Comparison of ENCODE assay signal across 4 worm cellular contexts in the genomic region with DNA sequence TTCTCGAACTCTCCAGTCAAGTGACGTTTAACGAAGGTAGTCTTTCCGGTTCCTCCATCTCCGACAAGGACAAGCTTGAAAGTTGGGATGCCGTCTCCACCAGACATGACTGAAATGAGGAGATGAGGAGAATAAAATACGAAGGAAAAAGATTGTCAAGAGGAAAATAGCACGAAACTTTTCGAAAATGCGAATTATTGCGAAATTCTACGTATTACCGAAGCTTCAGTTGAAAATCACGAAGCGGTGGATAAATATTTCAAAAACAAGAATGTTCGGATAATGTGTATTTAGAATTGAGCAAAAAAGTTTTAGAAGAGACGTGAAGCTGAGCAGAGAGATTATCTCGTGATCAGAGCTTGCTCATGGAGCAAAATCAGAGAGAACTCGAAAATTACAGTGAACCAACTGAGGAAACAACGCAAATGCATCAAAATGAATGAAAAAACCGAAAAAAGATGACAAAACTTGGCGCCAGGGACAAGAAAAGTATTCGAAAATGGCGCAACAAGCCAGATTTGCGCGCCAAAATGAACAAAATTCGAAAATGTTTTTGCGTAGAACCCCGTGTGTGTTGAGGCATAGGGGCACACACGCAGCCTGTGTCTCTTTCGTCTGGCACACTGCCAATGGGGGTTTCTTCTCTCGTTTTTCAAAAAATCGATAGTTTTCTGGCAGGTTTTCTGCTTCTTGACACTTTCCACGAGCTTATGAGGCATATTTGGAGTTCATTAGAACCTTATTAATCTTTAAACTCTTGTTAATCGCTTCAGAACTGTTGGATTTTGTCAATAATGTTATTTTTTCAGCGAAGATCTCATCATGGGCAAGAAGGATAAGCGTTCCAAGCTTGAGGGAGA.
TF ChIP-seq lines count a peak whose summit lies in the region.

Gene ran-1, minus strand, starts transcription at position 109 of the 860 bp plus-strand sequence.
Gene dkc-1, plus strand, starts transcription at position 810 of the 860 bp plus-strand sequence.

TF ChIP-seq in whole organism, L2 larva, 48 proteins besides CTCF, POLR2A, EP300 and RAD21 (continues in another document):
- no peak for TF ChIP-seq skn-1 (tag; optimal IDR thresholded peaks at IDR 0.05; lab: Kevin White, UChicago)
- TF ChIP-seq F13H6.1 (tag; optimal IDR thresholded peaks at IDR 0.05; lab: Kevin White, UChicago) = peak; percentile 43
- no peak for TF ChIP-seq Y55F3AM.14 (GFP tag; optimal IDR thresholded peaks at IDR 0.05; lab: Kevin White, UChicago)
- peak in 1 of 2 experiments; percentile 20 for TF ChIP-seq mdl-1 (tag; optimal IDR thresholded peaks at IDR 0.05; lab: Kevin White, UChicago)
- TF ChIP-seq lsy-2 (tag; optimal IDR thresholded peaks at IDR 0.05; lab: Kevin White, UChicago) = peak; percentile 50 to 86
- TF ChIP-seq lin-11 (tag; optimal IDR thresholded peaks at IDR 0.05; lab: Kevin White, UChicago) = peak; percentile 44
- TF ChIP-seq R02D3.7 (tag; optimal IDR thresholded peaks at IDR 0.05; lab: Kevin White, UChicago) = no peak
- peak; percentile 10 for TF ChIP-seq sma-3 (GFP tag; optimal IDR thresholded peaks at IDR 0.05; lab: Kevin White, UChicago)
- TF ChIP-seq fos-1 (tag; optimal IDR thresholded peaks at IDR 0.05; lab: Kevin White, UChicago) = peak; percentile 58
- peak; percentile 48 for TF ChIP-seq nhr-21 (tag; optimal IDR thresholded peaks at IDR 0.05; lab: Kevin White, UChicago)
- peak; percentile 75 for TF ChIP-seq lin-13 (GFP tag; optimal IDR thresholded peaks at IDR 0.05; lab: Kevin White, UChicago)
- peak; percentile 5 for TF ChIP-seq ceh-16 (tag; optimal IDR thresholded peaks at IDR 0.05; lab: Kevin White, UChicago)
- peak; percentile 90 for TF ChIP-seq C34F6.9 (tag; optimal IDR thresholded peaks at IDR 0.05; lab: Kevin White, UChicago)
- TF ChIP-seq gmeb-1 (tag; optimal IDR thresholded peaks at IDR 0.05; lab: Kevin White, UChicago) = peak; percentile 67
- TF ChIP-seq nhr-25 (tag; optimal IDR thresholded peaks at IDR 0.05; lab: Kevin White, UChicago) = peak; percentile 77
- no peak for TF ChIP-seq ZK546.5 (tag; optimal IDR thresholded peaks at IDR 0.05; lab: Kevin White, UChicago)
- peak; percentile 7 for TF ChIP-seq mab-5 (tag; optimal IDR thresholded peaks at IDR 0.05; lab: Kevin White, UChicago)
- no peak for TF ChIP-seq mbf-1 (tag; optimal IDR thresholded peaks at IDR 0.05; lab: Kevin White, UChicago)
- peak; percentile 29 for TF ChIP-seq sem-4 (tag; optimal IDR thresholded peaks at IDR 0.05; lab: Kevin White, UChicago)
- TF ChIP-seq snpc-4 (tag; optimal IDR thresholded peaks at IDR 0.05; lab: Kevin White, UChicago) = no peak

TF ChIP-seq in whole organism, L4 larva, 104 proteins besides CTCF, POLR2A, EP300 and RAD21 (continues in another document):
- no peak for TF ChIP-seq ztf-11 (tag; optimal IDR thresholded peaks at IDR 0.05; lab: Kevin White, UChicago)
- TF ChIP-seq lin-38 (GFP tag; IDR thresholded peaks at IDR 0.05; lab: Robert Waterston, UW) = peak; percentile 86
- TF ChIP-seq dmd-8 (GFP tag; IDR thresholded peaks at IDR 0.05; lab: Robert Waterston, UW) = no peak
- TF ChIP-seq R02D3.7 (tag; optimal IDR thresholded peaks at IDR 0.05; lab: Kevin White, UChicago) = no peak
- peak; percentile 68 for TF ChIP-seq nhr-11 (tag; optimal IDR thresholded peaks at IDR 0.05; lab: Kevin White, UChicago)
- TF ChIP-seq sdz-12 (GFP tag; optimal IDR thresholded peaks at IDR 0.05; lab: Kevin White, UChicago) = no peak
- TF ChIP-seq lin-29 (GFP tag; IDR thresholded peaks at IDR 0.05; lab: Robert Waterston, UW) = no peak
- TF ChIP-seq nhr-10 (tag; optimal IDR thresholded peaks at IDR 0.05; lab: Kevin White, UChicago) = no peak
- no peak for TF ChIP-seq egl-43 (GFP tag; IDR thresholded peaks at IDR 0.05; lab: Robert Waterston, UW)
- no peak for TF ChIP-seq jun-1 (tag; optimal IDR thresholded peaks at IDR 0.05; lab: Kevin White, UChicago)
- peak; percentile 12 for TF ChIP-seq nhr-102 (tag; optimal IDR thresholded peaks at IDR 0.05; lab: Kevin White, UChicago)
- TF ChIP-seq dmd-6 (GFP tag; IDR thresholded peaks at IDR 0.05; lab: Robert Waterston, UW) = peak; percentile 58
- TF ChIP-seq ZK337.2 (GFP tag; IDR thresholded peaks at IDR 0.05; lab: Robert Waterston, UW) = no peak
- no peak for TF ChIP-seq ceh-62 (tag; optimal IDR thresholded peaks at IDR 0.05; lab: Kevin White, UChicago)
- no peak for TF ChIP-seq lin-39 (tag; optimal IDR thresholded peaks at IDR 0.05; lab: Kevin White, UChicago)
- TF ChIP-seq rbr-2 (tag; optimal IDR thresholded peaks at IDR 0.05; lab: Kevin White, UChicago) = peak; percentile 73
- no peak for TF ChIP-seq egl-27 (tag; optimal IDR thresholded peaks at IDR 0.05; lab: Kevin White, UChicago)
- no peak for TF ChIP-seq unc-39 (tag; optimal IDR thresholded peaks at IDR 0.05; lab: Kevin White, UChicago)
- TF ChIP-seq ceh-44 (GFP tag; IDR thresholded peaks at IDR 0.05; lab: Robert Waterston, UW) = 0 out of 2 replicates have a peak, but pooled peaks have one; percentile 49
- no peak for TF ChIP-seq F10B5.3 (tag; optimal IDR thresholded peaks at IDR 0.05; lab: Kevin White, UChicago)
- no peak for TF ChIP-seq lim-7 (GFP tag; IDR thresholded peaks at IDR 0.05; lab: Robert Waterston, UW)
- no peak for TF ChIP-seq snpc-1.2 (GFP tag; IDR thresholded peaks at IDR 0.05; lab: Robert Waterston, UW)

TF ChIP-seq in whole organism, late embryonic, 69 proteins besides CTCF, POLR2A, EP300 and RAD21 (continues in another document):
- TF ChIP-seq rnt-1 (tag; optimal IDR thresholded peaks at IDR 0.05; lab: Kevin White, UChicago) (peak; percentile 2), dve-1 (tag; optimal IDR thresholded peaks at IDR 0.05; lab: Kevin White, UChicago) (peak; percentile 49), tbx-2 (tag; optimal IDR thresholded peaks at IDR 0.05; lab: Kevin White, UChicago) (peak; percentile 9), ceh-34 (tag; optimal IDR thresholded peaks at IDR 0.05; lab: Kevin White, UChicago) (peak; percentile 8), nfya-1 (tag; optimal IDR thresholded peaks at IDR 0.05; lab: Kevin White, UChicago) (peak; percentile 92), lim-6 (tag; optimal IDR thresholded peaks at IDR 0.05; lab: Kevin White, UChicago) (no peak), unc-55 (GFP tag; optimal IDR thresholded peaks at IDR 0.05; lab: Kevin White, UChicago) (peak; percentile 78), ama-1 (optimal IDR thresholded peaks at IDR 0.05; lab: Kevin White, UChicago) (no peak), hlh-6 (tag; optimal IDR thresholded peaks at IDR 0.05; lab: Kevin White, UChicago) (no peak), C38D4.7 (GFP tag; optimal IDR thresholded peaks at IDR 0.05; lab: Kevin White, UChicago) (no peak), ttx-3 (tag; optimal IDR thresholded peaks at IDR 0.05; lab: Kevin White, UChicago) (no peak), ref-2 (tag; optimal IDR thresholded peaks at IDR 0.05; lab: Kevin White, UChicago) (no peak), hlh-8 (tag; optimal IDR thresholded peaks at IDR 0.05; lab: Kevin White, UChicago) (no peak), sdc-2 (tag; optimal IDR thresholded peaks at IDR 0.05; lab: Kevin White, UChicago) (no peak), zip-5 (tag; optimal IDR thresholded peaks at IDR 0.05; lab: Kevin White, UChicago) (no peak), ceh-18 (tag; optimal IDR thresholded peaks at IDR 0.05; lab: Kevin White, UChicago) (peak; percentile 54), F13H6.1 (tag; optimal IDR thresholded peaks at IDR 0.05; lab: Kevin White, UChicago) (no peak), elt-2 (tag; optimal IDR thresholded peaks at IDR 0.05; lab: Kevin White, UChicago) (peak; percentile 18), ceh-31 (tag; optimal IDR thresholded peaks at IDR 0.05; lab: Kevin White, UChicago) (peak; percentile 49), sox-4 (tag; optimal IDR thresholded peaks at IDR 0.05; lab: Kevin White, UChicago) (no peak), ceh-48 (tag; optimal IDR thresholded peaks at IDR 0.05; lab: Kevin White, UChicago) (peak; percentile 75), pqm-1 (tag; optimal IDR thresholded peaks at IDR 0.05; lab: Kevin White, UChicago) (no peak), unc-42 (tag; optimal IDR thresholded peaks at IDR 0.05; lab: Kevin White, UChicago) (peak; percentile 27)

TF ChIP-seq in whole organism, mixed stage, embryonic, 35 proteins besides CTCF, POLR2A, EP300 and RAD21:
- peak; percentile 32 for TF ChIP-seq lin-13 (tag; optimal IDR thresholded peaks at IDR 0.05; lab: Kevin White, UChicago)
- TF ChIP-seq ceh-39 (tag; optimal IDR thresholded peaks at IDR 0.05; lab: Kevin White, UChicago) = peak; percentile 80
- TF ChIP-seq ceh-83 (GFP tag; optimal IDR thresholded peaks at IDR 0.05; lab: Kevin White, UChicago) = peak; percentile 13
- TF ChIP-seq unc-120 (tag; optimal IDR thresholded peaks at IDR 0.05; lab: Kevin White, UChicago; ENCODE audit: poor library complexity, severe bottlenecking) = peak; percentile 64
- TF ChIP-seq mab-5 (tag; optimal IDR thresholded peaks at IDR 0.05; lab: Kevin White, UChicago) = no peak
- TF ChIP-seq ces-1 (GFP tag; optimal IDR thresholded peaks at IDR 0.05; lab: Kevin White, UChicago) = peak; percentile 23
- TF ChIP-seq M03D4.4 (tag; optimal IDR thresholded peaks at IDR 0.05; lab: Kevin White, UChicago) = peak; percentile 10
- TF ChIP-seq pha-4 (tag; optimal IDR thresholded peaks at IDR 0.05; lab: Kevin White, UChicago) = peak; percentile 64
- peak; percentile 56 for TF ChIP-seq sptf-1 (tag; optimal IDR thresholded peaks at IDR 0.05; lab: Kevin White, UChicago)
- TF ChIP-seq nhr-12 (tag; optimal IDR thresholded peaks at IDR 0.05; lab: Kevin White, UChicago) = no peak
- TF ChIP-seq sem-2 (GFP tag; optimal IDR thresholded peaks at IDR 0.05; lab: Kevin White, UChicago) = no peak
- TF ChIP-seq elt-3 (tag; optimal IDR thresholded peaks at IDR 0.05; lab: Kevin White, UChicago) = no peak
- TF ChIP-seq lsy-2 (tag; optimal IDR thresholded peaks at IDR 0.05; lab: Kevin White, UChicago) = peak; percentile 55
- no peak for TF ChIP-seq hlh-1 (tag; optimal IDR thresholded peaks at IDR 0.05; lab: Kevin White, UChicago)
- TF ChIP-seq mep-1 (tag; optimal IDR thresholded peaks at IDR 0.05; lab: Kevin White, UChicago) = peak; percentile 96
- no peak for TF ChIP-seq flh-1 (GFP tag; optimal IDR thresholded peaks at IDR 0.05; lab: Kevin White, UChicago)
- TF ChIP-seq nhr-237 (tag; optimal IDR thresholded peaks at IDR 0.05; lab: Kevin White, UChicago) = peak; percentile 45
